Fruit fly (Drosophila melanogaster) whole organism, embryonic: ENCODE results near the gene Cks85A.

Experiments used
- B-H2 ChIP-seq: fragments of 200-800 bp; sonication (Bioruptor generic); optimal IDR thresholded peaks from 2 replicates; lab custom pipeline; 2018; ENCODE audit warnings: missing biosample characterization, mild to moderate bottlenecking, missing genetic modification characterization
- Blimp-1 ChIP-seq: fragments of 200-800 bp; sonication (Bioruptor generic); optimal IDR thresholded peaks from 3 replicates; lab custom pipeline; 2018; ENCODE audit warnings: missing biosample characterization, missing genetic modification characterization, mild to moderate bottlenecking, moderate library complexity, missing genetic modification reagents
- CG10267 ChIP-seq: fragments of 200-800 bp; sonication (Bioruptor generic); optimal IDR thresholded peaks from 2 replicates; lab custom pipeline; 2018; ENCODE audit warnings: missing biosample characterization, mild to moderate bottlenecking, missing genetic modification characterization, moderate library complexity
- CG12299 ChIP-seq: fragments of 200-800 bp; sonication (Bioruptor generic); optimal IDR thresholded peaks from 2 replicates; lab custom pipeline; 2018; ENCODE audit warnings: missing biosample characterization, mild to moderate bottlenecking, missing genetic modification characterization
- CG12769 ChIP-seq: fragments of 200-800 bp; sonication (Bioruptor generic); optimal IDR thresholded peaks from 2 replicates; lab custom pipeline; 2019; ENCODE audit warnings: missing biosample characterization, mild to moderate bottlenecking, missing genetic modification characterization, moderate library complexity
- CG13624 ChIP-seq: fragments of 200-800 bp; sonication (Bioruptor generic); optimal IDR thresholded peaks from 2 replicates; lab custom pipeline; 2016; ENCODE audit warnings: missing biosample characterization, missing genetic modification characterization
- CG1529 ChIP-seq: fragments of 200-800 bp; sonication (Bioruptor generic); optimal IDR thresholded peaks from 3 replicates; lab custom pipeline; 2018; ENCODE audit warnings: missing biosample characterization, missing genetic modification characterization
- CG16863 ChIP-seq: fragments of 200-800 bp; sonication (Bioruptor generic); optimal IDR thresholded peaks from 3 replicates; lab custom pipeline; 2016; ENCODE audit warnings: missing biosample characterization, missing genetic modification characterization
- CG2678 ChIP-seq: fragments of 200-800 bp; sonication (Bioruptor generic); optimal IDR thresholded peaks from 3 replicates; lab custom pipeline; 2019; ENCODE audit warnings: missing biosample characterization, mild to moderate bottlenecking, missing genetic modification characterization, moderate library complexity
- CG2712 ChIP-seq: fragments of 200-800 bp; optimal IDR thresholded peaks from 3 replicates; lab custom pipeline; 2019; ENCODE audit warnings: missing biosample characterization, mild to moderate bottlenecking, missing genetic modification characterization, moderate library complexity
- CG3065 ChIP-seq: fragments of 200-800 bp; sonication (Bioruptor generic); optimal IDR thresholded peaks from 2 replicates; lab custom pipeline; 2016; ENCODE audit warnings: missing biosample characterization, missing genetic modification characterization
- CG31224 ChIP-seq: fragments of 200-800 bp; sonication (Bioruptor generic); IDR thresholded peaks from 2 replicates; pipeline ENCODE4 v1.3.6; 2022; ENCODE audit warnings: missing biosample characterization, missing genetic modification characterization
- CG3726 ChIP-seq: fragments of 200-800 bp; sonication (Bioruptor generic); IDR thresholded peaks from 3 replicates; pipeline ENCODE4, ENCODE4 v1.3.6; 2022; ENCODE audit warnings: missing biosample characterization, missing genetic modification characterization
- CG4328 ChIP-seq: fragments of 200-800 bp; sonication (Bioruptor generic); optimal IDR thresholded peaks from 3 replicates; lab custom pipeline; 2017; ENCODE audit warnings: missing biosample characterization, missing genetic modification reagents, missing genetic modification characterization
- CG4404 ChIP-seq: fragments of 200-800 bp; sonication (Bioruptor generic); IDR thresholded peaks from 2 replicates; pipeline ENCODE4 v1.3.6; 2022; ENCODE audit warnings: missing biosample characterization, missing genetic modification characterization
- CG5180 ChIP-seq: fragments of 200-800 bp; sonication (Bioruptor generic); optimal IDR thresholded peaks from 3 replicates; lab custom pipeline; 2017; ENCODE audit warnings: missing biosample characterization, missing genetic modification characterization, mild to moderate bottlenecking, moderate library complexity, missing genetic modification reagents
- CG9437 ChIP-seq: fragments of 200-800 bp; sonication (Bioruptor generic); optimal IDR thresholded peaks from 2 replicates; lab custom pipeline; 2018; ENCODE audit warnings: missing biosample characterization, mild to moderate bottlenecking, missing genetic modification characterization
- CG9932 ChIP-seq: fragments of 200-800 bp; sonication (Bioruptor generic); IDR thresholded peaks from 2 replicates; pipeline ENCODE4 v1.3.6; 2022; ENCODE audit warnings: missing biosample characterization, missing genetic modification characterization
- CTCF ChIP-seq: fragments of 200-800 bp; sonication (Bioruptor generic); optimal IDR thresholded peaks from 2 replicates; lab custom pipeline; 2017; ENCODE audit warnings: missing biosample characterization, mild to moderate bottlenecking, missing genetic modification characterization, moderate library complexity
- E2f1 ChIP-seq: fragments of 200-800 bp; sonication (Bioruptor generic); IDR thresholded peaks from 2 replicates; pipeline ENCODE4 v1.3.6; 2022; ENCODE audit warnings: missing biosample characterization, missing genetic modification characterization
- E2f2 ChIP-seq: fragments of 200-800 bp; sonication (Bioruptor generic); IDR thresholded peaks from 2 replicates; pipeline ENCODE4 v1.3.6; 2022; ENCODE audit warnings: missing biosample characterization, missing genetic modification characterization
- Ets65A ChIP-seq: fragments of 200-800 bp; sonication (Bioruptor generic); peaks from one replicate; lab custom pipeline; 2016; ENCODE audit warnings: missing biosample characterization, missing genetic modification characterization
- GATAe ChIP-seq: fragments of 200-800 bp; sonication (Bioruptor generic); conservative IDR thresholded peaks from 2 replicates; pipeline ENCODE4 v1.3.6; 2022; ENCODE audit warnings: missing biosample characterization, missing genetic modification characterization
- HLH54F ChIP-seq: fragments of 200-800 bp; sonication (Bioruptor generic); optimal IDR thresholded peaks from 3 replicates; lab custom pipeline; 2016; ENCODE audit warnings: missing biosample characterization, missing genetic modification characterization
- Hmx ChIP-seq: fragments of 200-800 bp; sonication (Bioruptor generic); optimal IDR thresholded peaks from 2 replicates; lab custom pipeline; 2016; ENCODE audit warnings: missing biosample characterization, missing genetic modification characterization
- Max ChIP-seq: fragments of 200-800 bp; sonication (Bioruptor generic); optimal IDR thresholded peaks from 2 replicates; lab custom pipeline; 2016; ENCODE audit warnings: missing biosample characterization, mild to moderate bottlenecking, missing genetic modification characterization
- Myb ChIP-seq: fragments of 200-800 bp; sonication (Bioruptor generic); optimal IDR thresholded peaks from 2 replicates; lab custom pipeline; 2016; ENCODE audit warnings: missing biosample characterization, missing genetic modification characterization
- Nf-YA ChIP-seq: fragments of 200-800 bp; sonication (Bioruptor generic); IDR thresholded peaks from 2 replicates; pipeline ENCODE4 v1.3.6; 2022; ENCODE audit warnings: missing biosample characterization, missing genetic modification characterization
- Sox102F ChIP-seq: fragments of 200-800 bp; sonication (Bioruptor generic); optimal IDR thresholded peaks from 2 replicates; lab custom pipeline; 2018; ENCODE audit warnings: missing biosample characterization, mild to moderate bottlenecking, missing genetic modification characterization, moderate library complexity
- Xbp1 ChIP-seq: fragments of 200-800 bp; sonication (Bioruptor generic); optimal IDR thresholded peaks from 3 replicates; lab custom pipeline; 2016; ENCODE audit warnings: missing biosample characterization, mild to moderate bottlenecking, missing genetic modification characterization
- ab ChIP-seq: fragments of 200-800 bp; sonication (Bioruptor generic); optimal IDR thresholded peaks from 2 replicates; lab custom pipeline; 2016; ENCODE audit warnings: missing biosample characterization, missing genetic modification characterization
- bsh ChIP-seq, 2 experiments: fragments of 200-800 bp; sonication (Bioruptor generic); optimal IDR thresholded peaks; 2 replicates each; lab custom pipeline; 2017 to 2018; ENCODE audit warnings: mild to moderate bottlenecking in 2 of 2, missing biosample characterization in 2 of 2, missing genetic modification characterization in 2 of 2, moderate library complexity in 1 of 2
- corto ChIP-seq: fragments of 200-800 bp; sonication (Bioruptor generic); optimal IDR thresholded peaks from 2 replicates; lab custom pipeline; 2016; ENCODE audit warnings: missing biosample characterization, mild to moderate bottlenecking, missing genetic modification characterization, moderate library complexity
- exex ChIP-seq: fragments of 200-800 bp; sonication (Bioruptor generic); optimal IDR thresholded peaks from 4 replicates; lab custom pipeline; 2018; ENCODE audit warnings: missing biosample characterization, mild to moderate bottlenecking, missing genetic modification characterization, moderate library complexity
- h ChIP-seq: fragments of >200 bp; optimal IDR thresholded peaks from 2 replicates; lab custom pipeline; 2017
- hth ChIP-seq: fragments of >200 bp; optimal IDR thresholded peaks from 2 replicates; lab custom pipeline; 2017; ENCODE audit warnings: inconsistent platforms
- insv ChIP-seq, 2 experiments: fragments of 200-800 bp; sonication (Bioruptor generic); optimal IDR thresholded peaks; 3 replicates each; lab custom pipeline; 2016 to 2018; ENCODE audit warnings: missing biosample characterization in 2 of 2, missing genetic modification characterization in 2 of 2
- inv ChIP-seq: fragments of 200-800 bp; sonication (Bioruptor generic); IDR thresholded peaks from 2 replicates; pipeline ENCODE4 v1.3.6; 2022; ENCODE audit warnings: missing biosample characterization, missing genetic modification characterization; ENCODE audit not compliant: partially characterized antibody
- jumu ChIP-seq: fragments of 200-800 bp; sonication (Bioruptor generic); optimal IDR thresholded peaks from 3 replicates; lab custom pipeline; 2016; ENCODE audit warnings: missing biosample characterization, missing genetic modification characterization
- kah ChIP-seq: fragments of 200-800 bp; sonication (Bioruptor generic); optimal IDR thresholded peaks from 2 replicates; lab custom pipeline; 2018; ENCODE audit warnings: missing biosample characterization, mild to moderate bottlenecking, missing genetic modification characterization
- pnt ChIP-seq: fragments of 200-800 bp; sonication (Bioruptor generic); optimal IDR thresholded peaks from 3 replicates; lab custom pipeline; 2016; ENCODE audit warnings: missing biosample characterization, missing genetic modification characterization
- salm ChIP-seq: fragments of 200-800 bp; sonication (Bioruptor generic); optimal IDR thresholded peaks from 2 replicates; lab custom pipeline; 2018; ENCODE audit warnings: missing biosample characterization, mild to moderate bottlenecking, missing genetic modification characterization
- sd ChIP-seq: fragments of 200-800 bp; sonication (Bioruptor generic); optimal IDR thresholded peaks from 3 replicates; lab custom pipeline; 2018; ENCODE audit warnings: missing biosample characterization, mild to moderate bottlenecking, missing genetic modification characterization, moderate library complexity
- sens ChIP-seq: fragments of 200-800 bp; sonication (Bioruptor generic); peaks from one replicate; lab custom pipeline; 2016; ENCODE audit warnings: missing biosample characterization, missing genetic modification characterization
- sens-2 ChIP-seq: fragments of 200-800 bp; sonication (Bioruptor generic); IDR thresholded peaks from 2 replicates; pipeline ENCODE4 v1.3.6; 2022; ENCODE audit warnings: missing biosample characterization, missing genetic modification characterization
- sim ChIP-seq: fragments of 200-800 bp; sonication (Bioruptor generic); IDR thresholded peaks from 2 replicates; pipeline ENCODE4 v1.3.6; 2022; ENCODE audit warnings: missing biosample characterization, missing genetic modification characterization
- sr ChIP-seq: fragments of 200-800 bp; sonication (Bioruptor generic); IDR thresholded peaks from 3 replicates; pipeline ENCODE4 v1.3.6; 2022; ENCODE audit warnings: missing biosample characterization, missing genetic modification characterization
- stc ChIP-seq: fragments of 200-800 bp; sonication (Bioruptor generic); IDR thresholded peaks from 2 replicates; pipeline ENCODE4 v1.3.6; 2022; ENCODE audit warnings: missing biosample characterization, missing genetic modification characterization
- tgo ChIP-seq: fragments of 200-800 bp; sonication (Bioruptor generic); IDR thresholded peaks from 3 replicates; pipeline ENCODE4 v1.3.6; 2022; ENCODE audit warnings: missing biosample characterization, missing genetic modification characterization
- tup ChIP-seq: fragments of 200-800 bp; sonication (Bioruptor generic); optimal IDR thresholded peaks from 2 replicates; lab custom pipeline; 2016; ENCODE audit warnings: missing biosample characterization, mild to moderate bottlenecking, missing genetic modification characterization, moderate library complexity
- wek ChIP-seq: fragments of 200-800 bp; sonication (Bioruptor generic); optimal IDR thresholded peaks from 3 replicates; lab custom pipeline; 2018; ENCODE audit warnings: missing biosample characterization, mild to moderate bottlenecking, missing genetic modification characterization, moderate library complexity

The Cks85A gene

dm6 chr3R:8731597-8732263 is 13.5 kb upstream of the Cks85A start, which contains the start of the genes M1BP and CG8202 (continued):
- TF ChIP-seq ab (GFP tag; lab: Kevin White, UChicago) (peak; percentile 50), Ets65A (GFP tag; lab: Kevin White, UChicago) (peak; percentile 48), sens (GFP tag; lab: Kevin White, UChicago) (peak; percentile 88), CG9932 (GFP tag; lab: Robert Waterston, UW) (peak; percentile 82), CG16863 (GFP tag; lab: Kevin White, UChicago) (peak; percentile 55), corto (GFP tag; lab: Kevin White, UChicago) (peak; percentile 34), HLH54F (GFP tag; lab: Kevin White, UChicago) (peak; percentile 69), kah (GFP tag; lab: Kevin White, UChicago) (peak; percentile 85), CG4404 (GFP tag; lab: Robert Waterston, UW) (peak; percentile 74), salm (peak; percentile 81), tup (GFP tag; lab: Kevin White, UChicago) (peak; percentile 4), sim (GFP tag; lab: Robert Waterston, UW) (0 out of 2 replicates have a peak, but pooled peaks have one; percentile 30), CG2678 (tag; lab: Kevin White, UChicago) (peak; percentile 97), CG2712 (tag; lab: Kevin White, UChicago) (peak; percentile 95), Myb (GFP tag; lab: Kevin White, UChicago) (peak; percentile 41), Nf-YA (GFP tag; lab: Robert Waterston, UW) (peak; percentile 59; the same call in 1 of the 2 replicates), insv (GFP tag; optimal IDR thresholded peaks at IDR 0.05; lab: Kevin White, UChicago) (peak in 1 of 2 experiments; percentile 74), CG10267 (tag; lab: Kevin White, UChicago) (peak; percentile 91), h (lab: Kevin White, UChicago) (no peak), CG3065 (GFP tag; lab: Kevin White, UChicago) (peak; percentile 73), tgo (peak; percentile 83), stc (GFP tag; lab: Robert Waterston, UW) (0 out of 2 replicates have a peak, but pooled peaks have one; percentile 39), CG12769 (no peak), Xbp1 (GFP tag; lab: Kevin White, UChicago) (peak; percentile 93), E2f1 (GFP tag; lab: Robert Waterston, UW) (peak; percentile 73; the same call in 1 of the 2 replicates), Blimp-1 (GFP tag; lab: Kevin White, UChicago) (peak; percentile 84), Max (GFP tag; lab: Kevin White, UChicago) (peak; percentile 74), exex (tag; lab: Kevin White, UChicago) (peak; percentile 66), Hmx (GFP tag; lab: Kevin White, UChicago) (no peak), bsh (GFP tag; optimal IDR thresholded peaks at IDR 0.05; lab: Kevin White, UChicago) (peak; percentile 67 to 86), GATAe (GFP tag; lab: Robert Waterston, UW) (no peak), E2f2 (GFP tag; lab: Robert Waterston, UW) (no peak; the same call in 1 of the 2 replicates), CG5180 (no peak), CG3726 (GFP tag; lab: Robert Waterston, UW) (no peak), inv (GFP tag; lab: Robert Waterston, UW) (no peak), sd (tag; lab: Kevin White, UChicago) (peak; percentile 93), sr (no peak), CG31224 (GFP tag; lab: Robert Waterston, UW) (peak; percentile 52), sens-2 (GFP tag; lab: Robert Waterston, UW) (no peak), Sox102F (peak; percentile 91), CG1529 (GFP tag; lab: Kevin White, UChicago) (peak; percentile 64), CTCF (GFP tag; lab: Kevin White, UChicago) (peak; percentile 39), B-H2 (GFP tag; lab: Kevin White, UChicago) (peak; percentile 93), hth (no peak), CG12299 (peak; percentile 78), CG13624 (GFP tag; lab: Kevin White, UChicago) (peak; percentile 32), pnt (GFP tag; lab: Kevin White, UChicago) (peak; percentile 70), jumu (GFP tag; lab: Kevin White, UChicago) (peak; percentile 7), CG9437 (GFP tag; lab: Kevin White, UChicago) (peak; percentile 93), CG4328 (GFP tag; lab: Kevin White, UChicago) (peak; percentile 91), wek (no peak)
